Worm (Caenorhabditis elegans) whole organism, L4 larva: ENCODE measurements around the gene vps-53.

Experiments
- D1046.2 ChIP-seq: fragments of 200-800 bp; sonication (Bioruptor generic); IDR thresholded peaks from 2 replicates; pipeline ENCODE4 v1.3.6; 2022; ENCODE audit warnings: missing genetic modification characterization, missing compliant biosample characterization
- F26F4.8 ChIP-seq: fragments of 200-800 bp; sonication (Bioruptor generic); conservative IDR thresholded peaks from 2 replicates; pipeline ENCODE4 v1.3.6; 2022; ENCODE audit warnings: missing genetic modification characterization, missing compliant biosample characterization
- F44E2.7 ChIP-seq: fragments of 200-800 bp; sonication (Bioruptor generic); IDR thresholded peaks from 2 replicates; pipeline ENCODE4 v2.1.2; 2022; ENCODE audit warnings: missing genetic modification characterization, missing compliant biosample characterization
- R02D3.7 ChIP-seq: fragments of 150-350 bp; sonication (generic microtip); optimal IDR thresholded peaks from 3 replicates; lab custom pipeline; 2014; ENCODE audit warnings: missing biosample characterization, missing genetic modification characterization
- Y48G9A.11 ChIP-seq: fragments of 200-800 bp; sonication (Bioruptor generic); IDR thresholded peaks from 2 replicates; pipeline ENCODE4 v1.3.6; 2022; ENCODE audit warnings: missing genetic modification reagents, missing genetic modification characterization, missing compliant biosample characterization
- Y75B8A.6 ChIP-seq: fragments of 200-800 bp; sonication (Bioruptor generic); IDR thresholded peaks from 2 replicates; pipeline ENCODE4 v1.3.6; 2022; ENCODE audit warnings: missing genetic modification reagents, missing genetic modification characterization, missing compliant biosample characterization
- aha-1 ChIP-seq: fragments of 150-350 bp; peaks from one replicate; lab custom pipeline; 2014; ENCODE audit warnings: missing biosample characterization, missing genetic modification characterization
- aly-2 ChIP-seq: sonication (generic microtip); optimal IDR thresholded peaks from 2 replicates; lab custom pipeline; 2018; ENCODE audit warnings: missing biosample characterization, missing genetic modification characterization
- attf-4 ChIP-seq: sonication (generic microtip); optimal IDR thresholded peaks from 3 replicates; lab custom pipeline; 2017; ENCODE audit warnings: missing biosample characterization, missing genetic modification characterization
- ceh-28 ChIP-seq: fragments of 150-350 bp; optimal IDR thresholded peaks from 2 replicates; lab custom pipeline; 2014; ENCODE audit warnings: missing biosample characterization, missing genetic modification reagents, missing genetic modification characterization
- ceh-62 ChIP-seq: sonication (generic microtip); optimal IDR thresholded peaks from 2 replicates; lab custom pipeline; 2017; ENCODE audit warnings: missing biosample characterization, missing genetic modification characterization
- ceh-82 ChIP-seq: sonication (generic microtip); optimal IDR thresholded peaks from 2 replicates; lab custom pipeline; 2017; ENCODE audit warnings: missing biosample characterization, missing genetic modification characterization
- ces-1 ChIP-seq: fragments of 150-350 bp; sonication (generic microtip); optimal IDR thresholded peaks from 4 replicates; lab custom pipeline; 2014; ENCODE audit warnings: missing biosample characterization, missing genetic modification reagents, missing genetic modification characterization
- ctbp-1 ChIP-seq: fragments of 200-800 bp; sonication (Bioruptor generic); IDR thresholded peaks from 2 replicates; pipeline ENCODE4 v1.3.6; 2022; ENCODE audit warnings: missing genetic modification reagents, missing genetic modification characterization, missing compliant biosample characterization
- daf-12 ChIP-seq: fragments of 150-350 bp; optimal IDR thresholded peaks from 2 replicates; lab custom pipeline; 2014; ENCODE audit warnings: missing biosample characterization, missing genetic modification reagents, missing genetic modification characterization
- daf-16 ChIP-seq, 3 experiments: sonication (generic microtip); optimal IDR thresholded peaks; 2 replicates each; lab custom pipeline; 2016 to 2017; ENCODE audit warnings: missing genetic modification characterization in 3 of 3, missing genetic modification reagents in 3 of 3, mild to moderate bottlenecking in 2 of 3, missing compliant biosample characterization in 2 of 3, missing biosample characterization in 1 of 3, moderate library complexity in 1 of 3
- dmd-6 ChIP-seq: fragments of 200-800 bp; sonication (Bioruptor generic); IDR thresholded peaks from 2 replicates; pipeline ENCODE4 v1.3.6; 2022; ENCODE audit warnings: missing genetic modification reagents, missing genetic modification characterization, missing compliant biosample characterization
- duxl-1 ChIP-seq: sonication (generic microtip); optimal IDR thresholded peaks from 2 replicates; lab custom pipeline; 2016; ENCODE audit warnings: mild to moderate bottlenecking, missing genetic modification characterization, moderate library complexity, missing compliant biosample characterization; ENCODE audit not compliant: poor library complexity
- dve-1 ChIP-seq: sonication (generic microtip); optimal IDR thresholded peaks from 2 replicates; lab custom pipeline; 2017; ENCODE audit warnings: antibody characterized with exemption, mild to moderate bottlenecking, missing genetic modification characterization, missing compliant biosample characterization; ENCODE audit not compliant: insufficient read depth
- egl-27 ChIP-seq: sonication (generic microtip); optimal IDR thresholded peaks from 3 replicates; lab custom pipeline; 2017; ENCODE audit warnings: missing biosample characterization, missing genetic modification reagents, missing genetic modification characterization
- hlh-11 ChIP-seq: fragments of 200-800 bp; sonication (Bioruptor generic); optimal IDR thresholded peaks from 2 replicates; lab custom pipeline; 2018; ENCODE audit warnings: mild to moderate bottlenecking, missing genetic modification characterization, missing compliant biosample characterization
- hlh-30 ChIP-seq: sonication (generic microtip); optimal IDR thresholded peaks from 2 replicates; lab custom pipeline; 2017; ENCODE audit warnings: antibody characterized with exemption, mild to moderate bottlenecking, missing genetic modification characterization, missing compliant biosample characterization; ENCODE audit not compliant: insufficient read depth
- hmg-1.1 ChIP-seq: fragments of 200-800 bp; sonication (Bioruptor generic); IDR thresholded peaks from 2 replicates; pipeline ENCODE4 v1.3.6; 2022; ENCODE audit warnings: missing genetic modification reagents, missing genetic modification characterization, missing compliant biosample characterization
- jun-1 ChIP-seq: fragments of 150-350 bp; optimal IDR thresholded peaks from 2 replicates; lab custom pipeline; 2014; ENCODE audit warnings: missing biosample characterization, missing genetic modification reagents, missing genetic modification characterization
- lim-7 ChIP-seq: fragments of 200-800 bp; sonication (Bioruptor generic); IDR thresholded peaks from 2 replicates; pipeline ENCODE4 v1.3.6; 2022; ENCODE audit warnings: missing genetic modification characterization, missing compliant biosample characterization
- lin-38 ChIP-seq: fragments of 200-800 bp; sonication (Bioruptor generic); IDR thresholded peaks from 2 replicates; pipeline ENCODE4 v1.3.6; 2022; ENCODE audit warnings: missing genetic modification reagents, missing genetic modification characterization, missing compliant biosample characterization
- lir-3 ChIP-seq: sonication (generic microtip); optimal IDR thresholded peaks from 2 replicates; lab custom pipeline; 2016; ENCODE audit warnings: mild to moderate bottlenecking, missing genetic modification characterization, missing compliant biosample characterization
- lsy-2 ChIP-seq, 2 experiments: fragments of 150-350 bp in 1 of 2; sonication (generic microtip) in 1 of 2; optimal IDR thresholded peaks; 2 replicates each; lab custom pipeline; 2014 to 2017; ENCODE audit warnings: missing biosample characterization in 2 of 2, missing genetic modification characterization in 2 of 2
- mdl-1 ChIP-seq, 2 experiments: fragments of 150-350 bp in 1 of 2; sonication (generic microtip) in 1 of 2; optimal IDR thresholded peaks; 2 replicates each; lab custom pipeline; 2014 to 2017; ENCODE audit warnings: missing biosample characterization in 2 of 2, missing genetic modification characterization in 2 of 2
- mdt-29 ChIP-seq: fragments of 200-800 bp; sonication (Bioruptor generic); IDR thresholded peaks from 2 replicates; pipeline ENCODE4 v1.3.6; 2022; ENCODE audit warnings: missing genetic modification reagents, missing genetic modification characterization, missing compliant biosample characterization
- mep-1 ChIP-seq: fragments of 150-350 bp; sonication (generic microtip); optimal IDR thresholded peaks from 3 replicates; lab custom pipeline; 2014; ENCODE audit warnings: missing biosample characterization, missing genetic modification characterization
- mes-2 ChIP-seq: sonication (generic microtip); optimal IDR thresholded peaks from 2 replicates; lab custom pipeline; 2016; ENCODE audit warnings: missing genotype, mild to moderate bottlenecking, missing genetic modification characterization, missing compliant biosample characterization; ENCODE audit not compliant: poor library complexity, severe bottlenecking
- mxl-2 ChIP-seq: fragments of 200-800 bp; sonication (Bioruptor generic); conservative IDR thresholded peaks from 2 replicates; pipeline ENCODE4 v1.3.6; 2022; ENCODE audit warnings: missing genetic modification reagents, missing genetic modification characterization, missing compliant biosample characterization
- nhr-10 ChIP-seq: fragments of 150-350 bp; optimal IDR thresholded peaks from 2 replicates; lab custom pipeline; 2014; ENCODE audit warnings: missing biosample characterization, missing genetic modification characterization
- nhr-102 ChIP-seq: sonication (generic microtip); optimal IDR thresholded peaks from 2 replicates; lab custom pipeline; 2016; ENCODE audit warnings: mild to moderate bottlenecking, missing genetic modification characterization, moderate library complexity, missing compliant biosample characterization
- nhr-237 ChIP-seq: sonication (generic microtip); optimal IDR thresholded peaks from 2 replicates; lab custom pipeline; 2017; ENCODE audit warnings: missing biosample characterization, missing genetic modification characterization
- nhr-28 ChIP-seq: fragments of 150-350 bp; optimal IDR thresholded peaks from 2 replicates; lab custom pipeline; 2014; ENCODE audit warnings: missing biosample characterization, missing genetic modification characterization
- nhr-41 ChIP-seq: fragments of 200-800 bp; sonication (Bioruptor generic); IDR thresholded peaks from 2 replicates; pipeline ENCODE4 v1.3.6; 2022; ENCODE audit warnings: missing genetic modification reagents, missing genetic modification characterization, missing compliant biosample characterization
- nhr-76 ChIP-seq: fragments of 150-350 bp; optimal IDR thresholded peaks from 2 replicates; lab custom pipeline; 2014; ENCODE audit warnings: missing biosample characterization, missing genetic modification characterization
- php-3 ChIP-seq: fragments of 200-800 bp; sonication (Bioruptor generic); IDR thresholded peaks from 2 replicates; pipeline ENCODE4 v1.3.6; 2022; ENCODE audit warnings: missing genetic modification reagents, missing genetic modification characterization, missing compliant biosample characterization
- pqm-1 ChIP-seq: sonication (generic microtip); optimal IDR thresholded peaks from 2 replicates; lab custom pipeline; 2017; ENCODE audit warnings: missing biosample characterization, missing genetic modification characterization
- spr-1 ChIP-seq: sonication (generic microtip); optimal IDR thresholded peaks from 2 replicates; lab custom pipeline; 2016; ENCODE audit warnings: mild to moderate bottlenecking, missing genetic modification characterization, missing compliant biosample characterization
- spr-3 ChIP-seq: fragments of 200-800 bp; sonication (Bioruptor generic); optimal IDR thresholded peaks from 2 replicates; lab custom pipeline; 2018; ENCODE audit warnings: mild to moderate bottlenecking, missing genetic modification characterization, missing compliant biosample characterization
- unc-62 ChIP-seq, 3 experiments: fragments of 150-350 bp in 1 of 3; sonication (generic microtip); optimal IDR thresholded peaks in 2 of 3; peaks in 1 of 3; 1 replicate in 1 of 3; 2 replicates in 2 of 3; lab custom pipeline; 2014 to 2017; ENCODE audit warnings: missing biosample characterization in 3 of 3, missing genetic modification characterization in 3 of 3, missing genetic modification reagents in 3 of 3, missing genotype in 1 of 3
- vab-7 ChIP-seq: fragments of 200-800 bp; sonication (Bioruptor generic); IDR thresholded peaks from 2 replicates; pipeline ENCODE4 v1.3.6; 2022; ENCODE audit warnings: missing genetic modification reagents, missing genetic modification characterization, missing compliant biosample characterization
- zip-2 ChIP-seq: fragments of 150-350 bp; optimal IDR thresholded peaks from 2 replicates; lab custom pipeline; 2014; ENCODE audit warnings: missing biosample characterization, missing genetic modification characterization
- ztf-11 ChIP-seq: fragments of 150-350 bp; optimal IDR thresholded peaks from 2 replicates; lab custom pipeline; 2014; ENCODE audit warnings: missing biosample characterization, missing genetic modification characterization

Gene vps-53

ce11 chrIII:9767095-9767494, 9.8 kb upstream of the vps-53 start:
- no peak for TF ChIP-seq aly-2 (tag; lab: Kevin White, UChicago)
- no peak for TF ChIP-seq nhr-102
- TF ChIP-seq aha-1, result peak; percentile 50
- TF ChIP-seq Y75B8A.6 (GFP tag; lab: Robert Waterston, UW), result no peak
- no peak for TF ChIP-seq zip-2 (tag; lab: Kevin White, UChicago)
- TF ChIP-seq nhr-10 (tag; lab: Kevin White, UChicago), result no peak
- TF ChIP-seq hmg-1.1, result no peak
- peak in 1 of 2 experiments; percentile 57 for TF ChIP-seq unc-62 (GFP tag; optimal IDR thresholded peaks at IDR 0.05 in 1 of 2; lab: Kevin White, UChicago)
- TF ChIP-seq unc-62 (tag; optimal IDR thresholded peaks at IDR 0.05; lab: Kevin White, UChicago), result no peak
- no peak for TF ChIP-seq nhr-41 (GFP tag; lab: Robert Waterston, UW)
- TF ChIP-seq nhr-237, result no peak
- TF ChIP-seq nhr-76 (tag; lab: Kevin White, UChicago), result no peak
- TF ChIP-seq mdt-29 (GFP tag; lab: Robert Waterston, UW), result no peak
- TF ChIP-seq ces-1 (GFP tag; lab: Kevin White, UChicago), result no peak
- no peak for TF ChIP-seq mxl-2 (GFP tag; lab: Robert Waterston, UW)
- TF ChIP-seq attf-4 (tag; lab: Kevin White, UChicago), result no peak
- no peak for TF ChIP-seq egl-27 (tag; lab: Kevin White, UChicago)

ce11 chrIII:9766175-9766574, 8.9 kb upstream of the vps-53 start, which contains the start of gene cbp-1:
Gene cbp-1, plus strand, starts transcription at chrIII:9766509.
- TF ChIP-seq ceh-62 (no peak), hlh-11 (tag; lab: Kevin White, UChicago) (peak; percentile 1), duxl-1 (tag; lab: Kevin White, UChicago) (peak; percentile 11), dmd-6 (GFP tag; lab: Robert Waterston, UW) (0 out of 2 replicates have a peak, but pooled peaks have one; percentile 11), spr-1 (no peak), nhr-237 (no peak), ceh-28 (tag; lab: Kevin White, UChicago) (peak; percentile 11), jun-1 (tag; lab: Kevin White, UChicago) (no peak), hlh-30 (tag; lab: Kevin White, UChicago) (peak; percentile 8), F26F4.8 (GFP tag; lab: Robert Waterston, UW) (no peak), hmg-1.1 (peak; percentile 39; the same call in 1 of the 2 replicates), ztf-11 (tag; lab: Kevin White, UChicago) (no peak), spr-3 (GFP tag; lab: Kevin White, UChicago) (no peak), mep-1 (peak; percentile 20), D1046.2 (GFP tag; lab: Robert Waterston, UW) (no peak), dve-1 (tag; lab: Kevin White, UChicago) (peak; percentile 33), lsy-2 (tag; optimal IDR thresholded peaks at IDR 0.05; lab: Kevin White, UChicago) (peak; percentile 4 to 70), mes-2 (tag; lab: Kevin White, UChicago) (peak; percentile 63), nhr-28 (peak; percentile 20), aha-1 (peak; percentile 97)

- TF ChIP-seq vab-7 (peak; percentile 89), Y48G9A.11 (GFP tag; lab: Robert Waterston, UW) (peak; percentile 63; the same call in 1 of the 2 replicates), ctbp-1 (GFP tag; lab: Robert Waterston, UW) (peak; percentile 98), daf-16 (GFP tag; optimal IDR thresholded peaks at IDR 0.05; lab: Kevin White, UChicago) (peak; percentile 77 to 92), daf-16 (tag; optimal IDR thresholded peaks at IDR 0.05; lab: Kevin White, UChicago) (peak; percentile 91), pqm-1 (tag; lab: Kevin White, UChicago) (peak; percentile 33), aha-1 (peak; percentile 100), daf-12 (tag; lab: Kevin White, UChicago) (no peak), dve-1 (tag; lab: Kevin White, UChicago) (peak; percentile 99), nhr-41 (GFP tag; lab: Robert Waterston, UW) (peak; percentile 96), lim-7 (GFP tag; lab: Robert Waterston, UW) (peak; percentile 65), mdl-1 (tag; optimal IDR thresholded peaks at IDR 0.05; lab: Kevin White, UChicago) (peak; percentile 97 to 99), php-3 (GFP tag; lab: Robert Waterston, UW) (peak; percentile 96), jun-1 (tag; lab: Kevin White, UChicago) (peak; percentile 95), hlh-30 (tag; lab: Kevin White, UChicago) (peak; percentile 99), ceh-82 (tag; lab: Kevin White, UChicago) (peak; percentile 8), R02D3.7 (no peak), lin-38 (GFP tag; lab: Robert Waterston, UW) (peak; percentile 94), mdt-29 (GFP tag; lab: Robert Waterston, UW) (peak; percentile 96), F44E2.7 (peak; percentile 73; the same call in 1 of the 2 replicates), lir-3 (peak; percentile 49)
Measured at ce11 chrIII:9765465-9765900, 8.2 kb upstream of the vps-53 start.
